Fruit fly (Drosophila melanogaster) Kc167 (cell line): ENCODE data around the gene ps.

Experiments used
- psq ChIP-seq: fragments of >200 bp; optimal IDR thresholded peaks from 2 replicates; lab custom pipeline; 2017; ENCODE audit warnings: missing external identifiers
- ttk ChIP-seq: sonication (Bioruptor generic); optimal IDR thresholded peaks from 2 replicates; lab custom pipeline; 2017; ENCODE audit warnings: missing external identifiers

DNA sequence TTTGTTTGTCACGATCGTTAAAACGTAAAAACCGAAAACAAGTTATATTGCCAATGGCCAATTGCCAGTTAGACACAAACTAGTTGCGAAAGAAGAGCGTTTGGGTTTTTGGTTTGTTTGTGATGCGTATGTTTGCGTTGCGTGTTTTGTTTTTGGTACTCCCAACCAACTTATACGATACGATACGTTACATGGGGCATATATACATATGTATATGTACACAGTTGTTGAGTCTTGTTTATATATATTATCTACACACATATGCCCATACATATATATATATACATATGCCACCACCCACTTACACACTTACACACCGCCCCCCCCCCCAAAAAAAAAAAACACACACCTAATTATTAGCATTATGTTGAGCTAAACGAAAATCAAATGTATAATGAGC, 30.6 kb downstream of the ps start:
- no peak for TF ChIP-seq ttk (lab: Kevin White, UChicago)
- no peak for TF ChIP-seq psq (lab: Kevin White, UChicago)
